Worm (Caenorhabditis elegans) whole organism, midembryonic: ENCODE measurements around the gene R02E12.4.

ENCODE experiments used
- T22C8.4 ChIP-seq: fragments of 200-800 bp; sonication (Bioruptor generic); IDR thresholded peaks from 2 replicates; pipeline ENCODE4 v1.3.6; 2022; ENCODE audit warnings: missing genetic modification characterization, missing compliant biosample characterization
- flt-1 ChIP-seq: fragments of 200-800 bp; sonication (Bioruptor generic); IDR thresholded peaks from 2 replicates; pipeline ENCODE4 v1.3.6; 2022; ENCODE audit warnings: missing genetic modification characterization, missing compliant biosample characterization
- ztf-23 ChIP-seq: fragments of 200-800 bp; sonication (Bioruptor generic); IDR thresholded peaks from 2 replicates; pipeline ENCODE4 v1.3.6; 2022; ENCODE audit warnings: missing genetic modification reagents, missing genetic modification characterization, missing compliant biosample characterization
- ztf-29 ChIP-seq: fragments of 200-800 bp; sonication (Bioruptor generic); IDR thresholded peaks from 2 replicates; pipeline ENCODE4 v1.3.6; 2022; ENCODE audit warnings: missing genetic modification reagents, missing genetic modification characterization, missing compliant biosample characterization

- TF ChIP-seq flt-1 (GFP tag; lab: Robert Waterston, UW) (no peak), T22C8.4 (GFP tag; lab: Robert Waterston, UW) (no peak), ztf-23 (GFP tag; lab: Robert Waterston, UW) (no peak), ztf-29 (no peak)
Observed at ce11 chrX:3997040-3997439, 8.1 kb upstream of the R02E12.4 start, which contains the start of gene R02E12.5.
